Worm (Caenorhabditis elegans) whole organism, early embryonic: Measurements from ENCODE around the gene T26E4.7.

ENCODE experiments used
- aly-1 ChIP-seq: sonication (generic microtip); optimal IDR thresholded peaks from 2 replicates; lab custom pipeline; 2016; ENCODE audit warnings: missing genetic modification characterization, missing compliant biosample characterization
- ama-1 ChIP-seq: fragments of 150-350 bp; optimal IDR thresholded peaks from 2 replicates; lab custom pipeline; 2014
- flt-1 ChIP-seq: fragments of 200-800 bp; sonication (Bioruptor generic); IDR thresholded peaks from 2 replicates; pipeline ENCODE4 v1.3.6; 2022; ENCODE audit warnings: missing genetic modification characterization, missing compliant biosample characterization
- hmbx-1 ChIP-seq: sonication (generic microtip); optimal IDR thresholded peaks from 2 replicates; lab custom pipeline; 2016; ENCODE audit warnings: mild to moderate bottlenecking, missing genetic modification characterization, missing compliant biosample characterization
- hmg-4 ChIP-seq: fragments of 200-800 bp; sonication (Bioruptor generic); optimal IDR thresholded peaks from 2 replicates; lab custom pipeline; 2018; ENCODE audit warnings: mild to moderate bottlenecking, missing genetic modification characterization, missing compliant biosample characterization
- hnd-1 ChIP-seq: sonication (generic microtip); optimal IDR thresholded peaks from 2 replicates; lab custom pipeline; 2016; ENCODE audit warnings: missing genetic modification characterization, missing compliant biosample characterization
- scrt-1 ChIP-seq: fragments of 200-800 bp; sonication (Bioruptor generic); IDR thresholded peaks from 2 replicates; pipeline ENCODE4 v1.3.6; 2022; ENCODE audit warnings: missing genetic modification characterization, missing compliant biosample characterization
- tbx-37 ChIP-seq: fragments of 200-800 bp; sonication (Bioruptor generic); conservative IDR thresholded peaks from 2 replicates; pipeline ENCODE4 v1.3.6; 2022; ENCODE audit warnings: missing genetic modification reagents, missing genetic modification characterization, missing compliant biosample characterization

ce11 chrV:15750130-15750529, 43.2 kb upstream of the T26E4.7 start, which contains the start of gene str-6:
- TF ChIP-seq flt-1 (GFP tag; lab: Robert Waterston, UW) = no peak
- TF ChIP-seq hmg-4 (GFP tag; lab: Kevin White, UChicago) = no peak
- TF ChIP-seq hnd-1 (tag; lab: Kevin White, UChicago) = no peak
- no peak for TF ChIP-seq hmbx-1 (tag; lab: Kevin White, UChicago)
- TF ChIP-seq ama-1 (lab: Kevin White, UChicago) = no peak
- no peak for TF ChIP-seq scrt-1 (GFP tag; lab: Robert Waterston, UW)
- no peak for TF ChIP-seq aly-1 (tag; lab: Kevin White, UChicago)
- no peak for TF ChIP-seq tbx-37 (GFP tag; lab: Robert Waterston, UW)
